Worm (Caenorhabditis elegans) whole organism, L4 larva: Measurements from ENCODE around the gene T23G7.2.

ENCODE experiments used
- F26F4.8 ChIP-seq: fragments of 200-800 bp; sonication (Bioruptor generic); conservative IDR thresholded peaks from 2 replicates; pipeline ENCODE4 v1.3.6; 2022; ENCODE audit warnings: missing genetic modification characterization, missing compliant biosample characterization
- F37D6.2 ChIP-seq: sonication (generic microtip); optimal IDR thresholded peaks from 2 replicates; lab custom pipeline; 2016; ENCODE audit warnings: mild to moderate bottlenecking, missing genetic modification characterization, missing compliant biosample characterization
- F49E8.2 ChIP-seq: sonication (generic microtip); optimal IDR thresholded peaks from 2 replicates; lab custom pipeline; 2016; ENCODE audit warnings: missing compliant biosample characterization, mild to moderate bottlenecking, missing genetic modification characterization, borderline replicate concordance
- R02D3.7 ChIP-seq: fragments of 150-350 bp; sonication (generic microtip); optimal IDR thresholded peaks from 3 replicates; lab custom pipeline; 2014; ENCODE audit warnings: missing biosample characterization, missing genetic modification characterization
- Y48G9A.11 ChIP-seq: fragments of 200-800 bp; sonication (Bioruptor generic); IDR thresholded peaks from 2 replicates; pipeline ENCODE4 v1.3.6; 2022; ENCODE audit warnings: missing genetic modification reagents, missing genetic modification characterization, missing compliant biosample characterization
- ZK546.5 ChIP-seq, 2 experiments: sonication (generic microtip); optimal IDR thresholded peaks; 2 replicates each; lab custom pipeline; 2017; ENCODE audit warnings: missing biosample characterization in 2 of 2, missing genetic modification characterization in 2 of 2
- aha-1 ChIP-seq: fragments of 150-350 bp; peaks from one replicate; lab custom pipeline; 2014; ENCODE audit warnings: missing biosample characterization, missing genetic modification characterization
- aly-2 ChIP-seq: sonication (generic microtip); optimal IDR thresholded peaks from 2 replicates; lab custom pipeline; 2018; ENCODE audit warnings: missing biosample characterization, missing genetic modification characterization
- ama-1 ChIP-seq: fragments of 150-350 bp; optimal IDR thresholded peaks from 2 replicates; lab custom pipeline; 2014; ENCODE audit warnings: inconsistent platforms, mixed read lengths
- arid-1 ChIP-seq: fragments of 200-800 bp; sonication (Bioruptor generic); conservative IDR thresholded peaks from 2 replicates; pipeline ENCODE4 v1.3.6; 2022; ENCODE audit warnings: missing genetic modification reagents, missing genetic modification characterization, missing compliant biosample characterization
- ceh-44 ChIP-seq: fragments of 200-800 bp; sonication (Bioruptor generic); IDR thresholded peaks from 2 replicates; pipeline ENCODE4 v1.3.6; 2022; ENCODE audit warnings: missing genetic modification reagents, missing genetic modification characterization, missing compliant biosample characterization
- ctbp-1 ChIP-seq: fragments of 200-800 bp; sonication (Bioruptor generic); IDR thresholded peaks from 2 replicates; pipeline ENCODE4 v1.3.6; 2022; ENCODE audit warnings: missing genetic modification reagents, missing genetic modification characterization, missing compliant biosample characterization
- daf-19 ChIP-seq: fragments of 200-800 bp; sonication (Bioruptor generic); conservative IDR thresholded peaks from 2 replicates; pipeline ENCODE4 v1.3.6; 2022; ENCODE audit warnings: missing genetic modification characterization, missing compliant biosample characterization
- dpl-1 ChIP-seq: fragments of 150-350 bp; optimal IDR thresholded peaks from 2 replicates; lab custom pipeline; 2014; ENCODE audit warnings: missing biosample characterization, missing genetic modification reagents, missing genetic modification characterization
- dve-1 ChIP-seq: sonication (generic microtip); optimal IDR thresholded peaks from 2 replicates; lab custom pipeline; 2017; ENCODE audit warnings: antibody characterized with exemption, mild to moderate bottlenecking, missing genetic modification characterization, missing compliant biosample characterization; ENCODE audit not compliant: insufficient read depth
- egl-27 ChIP-seq: sonication (generic microtip); optimal IDR thresholded peaks from 3 replicates; lab custom pipeline; 2017; ENCODE audit warnings: missing biosample characterization, missing genetic modification reagents, missing genetic modification characterization
- egl-43 ChIP-seq: fragments of 200-800 bp; sonication (Bioruptor generic); IDR thresholded peaks from 2 replicates; pipeline ENCODE4 v1.3.6; 2022; ENCODE audit warnings: missing genetic modification reagents, missing genetic modification characterization, missing compliant biosample characterization
- fos-1 ChIP-seq: fragments of 150-350 bp; optimal IDR thresholded peaks from 2 replicates; lab custom pipeline; 2014; ENCODE audit warnings: missing biosample characterization, missing genetic modification characterization
- hif-1 ChIP-seq, 2 experiments: sonication (generic microtip); optimal IDR thresholded peaks; 2 replicates each; lab custom pipeline; 2016 to 2017; ENCODE audit warnings: missing compliant biosample characterization in 2 of 2, missing genetic modification characterization in 2 of 2, missing genetic modification reagents in 2 of 2, missing genotype in 2 of 2, mild to moderate bottlenecking in 1 of 2
- hlh-11 ChIP-seq: fragments of 200-800 bp; sonication (Bioruptor generic); optimal IDR thresholded peaks from 2 replicates; lab custom pipeline; 2018; ENCODE audit warnings: mild to moderate bottlenecking, missing genetic modification characterization, missing compliant biosample characterization
- hmg-1.1 ChIP-seq: fragments of 200-800 bp; sonication (Bioruptor generic); IDR thresholded peaks from 2 replicates; pipeline ENCODE4 v1.3.6; 2022; ENCODE audit warnings: missing genetic modification reagents, missing genetic modification characterization, missing compliant biosample characterization
- jun-1 ChIP-seq: fragments of 150-350 bp; optimal IDR thresholded peaks from 2 replicates; lab custom pipeline; 2014; ENCODE audit warnings: missing biosample characterization, missing genetic modification reagents, missing genetic modification characterization
- lim-7 ChIP-seq: fragments of 200-800 bp; sonication (Bioruptor generic); IDR thresholded peaks from 2 replicates; pipeline ENCODE4 v1.3.6; 2022; ENCODE audit warnings: missing genetic modification characterization, missing compliant biosample characterization
- lin-1 ChIP-seq: fragments of 200-800 bp; sonication (Bioruptor generic); IDR thresholded peaks from 2 replicates; pipeline ENCODE4 v1.3.6; 2022; ENCODE audit warnings: missing genetic modification reagents, missing genetic modification characterization, missing compliant biosample characterization
- lin-13 ChIP-seq: fragments of 150-350 bp; optimal IDR thresholded peaks from 2 replicates; lab custom pipeline; 2014; ENCODE audit warnings: missing biosample characterization, missing genetic modification reagents, missing genetic modification characterization
- lin-38 ChIP-seq: fragments of 200-800 bp; sonication (Bioruptor generic); IDR thresholded peaks from 2 replicates; pipeline ENCODE4 v1.3.6; 2022; ENCODE audit warnings: missing genetic modification reagents, missing genetic modification characterization, missing compliant biosample characterization
- madf-5 ChIP-seq, 2 experiments: fragments of 200-800 bp; sonication (Bioruptor generic); IDR thresholded peaks; 2 replicates each; pipeline ENCODE4 v1.3.6; 2022; ENCODE audit warnings: missing compliant biosample characterization in 2 of 2, missing genetic modification characterization in 2 of 2
- madf-9 ChIP-seq: fragments of 200-800 bp; sonication (Bioruptor generic); conservative IDR thresholded peaks from 2 replicates; pipeline ENCODE4 v1.3.6; 2022; ENCODE audit warnings: missing genetic modification reagents, missing genetic modification characterization, missing compliant biosample characterization
- mdl-1 ChIP-seq, 2 experiments: fragments of 150-350 bp in 1 of 2; sonication (generic microtip) in 1 of 2; optimal IDR thresholded peaks; 2 replicates each; lab custom pipeline; 2014 to 2017; ENCODE audit warnings: missing biosample characterization in 2 of 2, missing genetic modification characterization in 2 of 2
- mdt-29 ChIP-seq: fragments of 200-800 bp; sonication (Bioruptor generic); IDR thresholded peaks from 2 replicates; pipeline ENCODE4 v1.3.6; 2022; ENCODE audit warnings: missing genetic modification reagents, missing genetic modification characterization, missing compliant biosample characterization
- mep-1 ChIP-seq: fragments of 150-350 bp; sonication (generic microtip); optimal IDR thresholded peaks from 3 replicates; lab custom pipeline; 2014; ENCODE audit warnings: missing biosample characterization, missing genetic modification characterization
- mes-2 ChIP-seq: sonication (generic microtip); optimal IDR thresholded peaks from 2 replicates; lab custom pipeline; 2016; ENCODE audit warnings: missing genotype, mild to moderate bottlenecking, missing genetic modification characterization, missing compliant biosample characterization; ENCODE audit not compliant: poor library complexity, severe bottlenecking
- nhr-10 ChIP-seq: fragments of 150-350 bp; optimal IDR thresholded peaks from 2 replicates; lab custom pipeline; 2014; ENCODE audit warnings: missing biosample characterization, missing genetic modification characterization
- nhr-102 ChIP-seq: sonication (generic microtip); optimal IDR thresholded peaks from 2 replicates; lab custom pipeline; 2016; ENCODE audit warnings: mild to moderate bottlenecking, missing genetic modification characterization, moderate library complexity, missing compliant biosample characterization
- nhr-41 ChIP-seq: fragments of 200-800 bp; sonication (Bioruptor generic); IDR thresholded peaks from 2 replicates; pipeline ENCODE4 v1.3.6; 2022; ENCODE audit warnings: missing genetic modification reagents, missing genetic modification characterization, missing compliant biosample characterization
- nhr-42 ChIP-seq: fragments of 200-800 bp; sonication (Bioruptor generic); IDR thresholded peaks from 2 replicates; pipeline ENCODE4 v1.3.6; 2022; ENCODE audit warnings: missing genetic modification characterization, missing compliant biosample characterization
- nhr-48 ChIP-seq: sonication (generic microtip); optimal IDR thresholded peaks from 2 replicates; lab custom pipeline; 2016; ENCODE audit warnings: mild to moderate bottlenecking, missing genetic modification characterization, missing compliant biosample characterization
- set-16 ChIP-seq: fragments of 200-800 bp; sonication (Bioruptor generic); IDR thresholded peaks from 2 replicates; pipeline ENCODE4 v1.3.6; 2022; ENCODE audit warnings: missing genetic modification reagents, missing genetic modification characterization, missing compliant biosample characterization
- skn-1 ChIP-seq: fragments of 150-350 bp; optimal IDR thresholded peaks from 2 replicates; lab custom pipeline; 2014; ENCODE audit warnings: missing biosample characterization, missing genetic modification characterization
- snpc-1.2 ChIP-seq: fragments of 200-800 bp; sonication (Bioruptor generic); IDR thresholded peaks from 2 replicates; pipeline ENCODE4 v1.3.6; 2022; ENCODE audit warnings: missing genetic modification reagents, missing genetic modification characterization, missing compliant biosample characterization
- unc-130 ChIP-seq: sonication (generic microtip); optimal IDR thresholded peaks from 2 replicates; lab custom pipeline; 2016; ENCODE audit warnings: missing genetic modification reagents, missing genetic modification characterization, missing compliant biosample characterization
- unc-39 ChIP-seq: sonication (generic microtip); optimal IDR thresholded peaks from 2 replicates; lab custom pipeline; 2017; ENCODE audit warnings: missing biosample characterization, missing genetic modification characterization
- unc-62 ChIP-seq, 3 experiments: fragments of 150-350 bp in 1 of 3; sonication (generic microtip); optimal IDR thresholded peaks in 2 of 3; peaks in 1 of 3; 1 replicate in 1 of 3; 2 replicates in 2 of 3; lab custom pipeline; 2014 to 2017; ENCODE audit warnings: missing biosample characterization in 3 of 3, missing genetic modification characterization in 3 of 3, missing genetic modification reagents in 3 of 3, missing genotype in 1 of 3
- vab-7 ChIP-seq: fragments of 200-800 bp; sonication (Bioruptor generic); IDR thresholded peaks from 2 replicates; pipeline ENCODE4 v1.3.6; 2022; ENCODE audit warnings: missing genetic modification reagents, missing genetic modification characterization, missing compliant biosample characterization
- ztf-11 ChIP-seq: fragments of 150-350 bp; optimal IDR thresholded peaks from 2 replicates; lab custom pipeline; 2014; ENCODE audit warnings: missing biosample characterization, missing genetic modification characterization

The T23G7.2 gene

DNA sequence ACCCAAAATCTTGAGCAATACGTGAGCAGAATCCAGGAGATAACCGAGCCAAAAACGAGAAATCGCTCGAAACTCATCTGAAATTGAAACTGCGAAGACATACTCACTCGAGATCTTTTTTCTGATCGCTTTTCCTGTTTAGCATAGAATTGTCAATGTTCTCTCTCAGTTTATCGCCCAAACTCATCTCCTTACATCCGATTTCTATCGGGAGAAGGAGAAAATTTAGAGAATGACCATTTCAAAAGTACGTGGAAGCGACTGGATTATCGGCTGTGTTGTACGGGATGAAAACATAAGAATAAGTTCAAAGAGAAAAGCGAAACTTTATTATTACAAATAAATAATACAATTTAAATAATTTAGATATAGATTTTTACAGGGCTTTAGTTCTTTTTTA, at the start of gene T23G7.2:
T23G7.2 (minus strand) TSS at position 101 of the 400 bp plus-strand sequence.
- TF ChIP-seq skn-1 (tag; lab: Kevin White, UChicago) (no peak), unc-62 (GFP tag; optimal IDR thresholded peaks at IDR 0.05 in 1 of 2; lab: Kevin White, UChicago) (peak in 1 of 2 experiments; percentile 27), unc-62 (tag; optimal IDR thresholded peaks at IDR 0.05; lab: Kevin White, UChicago) (no peak)

DNA sequence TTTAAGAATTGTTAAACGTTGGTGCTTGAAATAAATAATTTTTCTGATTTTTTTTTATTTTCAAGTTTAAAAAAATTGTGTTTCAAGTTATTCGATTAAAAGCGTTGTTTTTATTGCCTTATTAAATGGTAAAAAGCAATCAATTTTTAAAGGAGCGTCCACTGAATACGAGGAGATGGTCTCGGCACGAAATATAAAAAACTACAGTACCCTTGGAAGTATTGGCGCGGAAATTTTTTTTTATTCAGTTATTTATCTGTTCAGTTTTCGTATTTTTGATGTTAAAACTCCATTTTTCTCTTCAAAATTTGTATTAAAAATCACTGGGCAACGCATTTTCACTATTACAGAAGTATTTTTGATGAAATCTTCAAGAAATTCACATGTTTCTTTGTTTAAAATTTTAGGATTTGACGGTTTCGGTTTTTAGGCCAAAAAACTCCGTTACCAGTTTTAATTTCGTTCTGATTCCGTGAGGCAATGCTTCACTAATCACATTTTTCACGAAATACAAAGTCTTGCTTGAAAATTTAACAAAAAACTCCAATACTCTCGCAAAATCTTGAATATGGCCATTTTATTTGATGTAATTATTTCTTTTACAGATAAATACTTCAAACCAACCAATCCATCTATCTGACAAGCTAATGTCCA, 40.4 kb upstream of the T23G7.2 start, which contains the start of gene znfx-1:
znfx-1 (plus strand) TSS at position 604 of the 654 bp plus-strand sequence.
- TF ChIP-seq F37D6.2 (tag; lab: Kevin White, UChicago) (no peak), F49E8.2 (tag; lab: Kevin White, UChicago) (peak; percentile 32), lin-38 (GFP tag; lab: Robert Waterston, UW) (peak; percentile 38; the same call in 1 of the 2 replicates), mdl-1 (tag; optimal IDR thresholded peaks at IDR 0.05; lab: Kevin White, UChicago) (no peak), unc-130 (peak; percentile 35), Y48G9A.11 (GFP tag; lab: Robert Waterston, UW) (peak; percentile 69)

DNA sequence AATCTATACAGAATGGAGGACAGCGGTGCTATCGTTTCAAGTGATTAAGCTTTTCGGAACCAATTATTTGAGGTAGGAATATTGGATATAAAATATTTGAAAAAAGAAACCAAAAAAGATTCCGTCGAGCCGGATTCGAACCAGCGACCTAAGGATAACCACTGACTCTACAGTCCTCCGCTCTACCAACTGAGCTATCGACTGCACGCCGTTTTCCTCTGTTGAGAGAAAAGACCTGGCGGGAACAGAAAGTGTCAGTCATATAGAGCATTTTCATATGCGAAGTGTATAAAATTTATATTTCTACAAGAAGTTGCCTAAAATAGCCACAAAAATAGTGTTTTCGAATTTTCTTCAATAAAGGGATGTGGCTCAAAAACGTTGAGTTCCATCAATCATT, 38.9 kb upstream of the T23G7.2 start:
- peak; percentile 30 for TF ChIP-seq F49E8.2 (tag; lab: Kevin White, UChicago)
- TF ChIP-seq aly-2 (tag; lab: Kevin White, UChicago), result no peak
- peak; percentile 58 for TF ChIP-seq aha-1 (tag; lab: Kevin White, UChicago)
- peak; percentile 28 for TF ChIP-seq nhr-48 (tag; lab: Kevin White, UChicago)
- peak; percentile 67 for TF ChIP-seq hlh-11
- TF ChIP-seq nhr-10 (tag; lab: Kevin White, UChicago), result no peak
- TF ChIP-seq snpc-1.2, result peak; percentile 60
- no peak for TF ChIP-seq ctbp-1 (GFP tag; lab: Robert Waterston, UW)
- TF ChIP-seq madf-5 (GFP tag; IDR thresholded peaks at IDR 0.05; lab: Robert Waterston, UW), result 0 out of 4 replicates have a peak, but pooled peaks of 1 of the 2 experiments have one; percentile 37
- no peak for TF ChIP-seq ZK546.5 (tag; optimal IDR thresholded peaks at IDR 0.05; lab: Kevin White, UChicago)
- TF ChIP-seq mep-1 (tag; lab: Kevin White, UChicago), result peak; percentile 61
- TF ChIP-seq F26F4.8 (GFP tag; lab: Robert Waterston, UW), result no peak
- 0 out of 2 replicates have a peak, but pooled peaks have one; percentile 32 for TF ChIP-seq madf-9 (GFP tag; lab: Robert Waterston, UW)
- TF ChIP-seq mes-2 (tag; lab: Kevin White, UChicago), result peak; percentile 82
- peak; percentile 62 for TF ChIP-seq lin-1 (GFP tag; lab: Robert Waterston, UW)
- peak; percentile 80 for TF ChIP-seq Y48G9A.11 (GFP tag; lab: Robert Waterston, UW)
- no peak for TF ChIP-seq ama-1 (lab: Kevin White, UChicago)
- TF ChIP-seq nhr-42 (GFP tag; lab: Robert Waterston, UW), result 0 out of 2 replicates have a peak, but pooled peaks have one; percentile 64
- TF ChIP-seq R02D3.7 (tag; lab: Kevin White, UChicago), result no peak
- no peak for TF ChIP-seq dve-1 (tag; lab: Kevin White, UChicago)
- TF ChIP-seq egl-43, result peak; percentile 83
- TF ChIP-seq jun-1, result no peak
- no peak for TF ChIP-seq set-16 (GFP tag; lab: Robert Waterston, UW)
- no peak for TF ChIP-seq ztf-11 (tag; lab: Kevin White, UChicago)
- TF ChIP-seq dpl-1, result peak; percentile 15
- no peak for TF ChIP-seq fos-1 (tag; lab: Kevin White, UChicago)
- peak; percentile 69; the same call in 1 of the 2 replicates for TF ChIP-seq arid-1 (GFP tag; lab: Robert Waterston, UW)
- peak; percentile 43; the same call in 1 of the 2 replicates for TF ChIP-seq mdt-29 (GFP tag; lab: Robert Waterston, UW)
- TF ChIP-seq F37D6.2 (tag; lab: Kevin White, UChicago), result no peak
- TF ChIP-seq nhr-41 (GFP tag; lab: Robert Waterston, UW), result no peak
- TF ChIP-seq nhr-102 (tag; lab: Kevin White, UChicago), result peak; percentile 59
- TF ChIP-seq vab-7, result peak; percentile 65; the same call in 1 of the 2 replicates
- TF ChIP-seq hmg-1.1 (GFP tag; lab: Robert Waterston, UW), result no peak
- TF ChIP-seq daf-19 (GFP tag; lab: Robert Waterston, UW), result no peak
- TF ChIP-seq lin-13, result peak; percentile 12
- TF ChIP-seq lim-7, result peak; percentile 75
- TF ChIP-seq unc-39 (tag; lab: Kevin White, UChicago), result no peak
- TF ChIP-seq hif-1 (tag; optimal IDR thresholded peaks at IDR 0.05; lab: Kevin White, UChicago), result peak in 1 of 2 experiments; percentile 58
- TF ChIP-seq egl-27 (tag; lab: Kevin White, UChicago), result no peak
- TF ChIP-seq ceh-44 (GFP tag; lab: Robert Waterston, UW), result no peak
